Fruit fly (Drosophila melanogaster): ENCODE measurements around the gene lqfR.

- no peak for TF ChIP-seq EcR (GFP tag; optimal IDR thresholded peaks at IDR 0.05)
- no peak for TF ChIP-seq usp (GFP tag; optimal IDR thresholded peaks at IDR 0.05)
- TF ChIP-seq CG8478 (optimal IDR thresholded peaks at IDR 0.05) = no peak
- no peak for TF ChIP-seq psq (optimal IDR thresholded peaks at IDR 0.05)
- no peak for TF ChIP-seq Dll (optimal IDR thresholded peaks at IDR 0.05)
- no peak for TF ChIP-seq pan (optimal IDR thresholded peaks at IDR 0.05)
These were observed 17.1 kb upstream of the lqfR start, which contains the start of gene CG13857 for dm6 chr3R:22394004-22394403.

Measured in whole organism.